Worm (Caenorhabditis elegans): ENCODE results near the gene spin-3.

ce11 chrX:13141440-13141839 is 11.4 kb downstream of the spin-3 start, which contains the start of gene F09A5.3:
- TF ChIP-seq F33H1.4 (GFP tag; IDR thresholded peaks at IDR 0.05) (no peak), ZK185.1 (tag; optimal IDR thresholded peaks at IDR 0.05; ENCODE audit: poor library complexity, severe bottlenecking) (no peak), sea-2 (GFP tag; IDR thresholded peaks at IDR 0.05) (no peak), nfya-1 (tag; optimal IDR thresholded peaks at IDR 0.05; ENCODE audit: borderline replicate concordance, insufficient read depth) (no peak), lin-40 (tag; optimal IDR thresholded peaks at IDR 0.05) (no peak), dpff-1 (tag; optimal IDR thresholded peaks at IDR 0.05) (no peak), ekl-4 (GFP tag; IDR thresholded peaks at IDR 0.05) (no peak), Y53F4B.3 (GFP tag; IDR thresholded peaks at IDR 0.05) (no peak), B0019.2 (GFP tag; conservative IDR thresholded peaks at IDR 0.05) (no peak), akir-1 (GFP tag; optimal IDR thresholded peaks at IDR 0.05) (no peak), ztf-25 (GFP tag; IDR thresholded peaks at IDR 0.05) (no peak)

All from whole organism, young adult.